Worm (Caenorhabditis elegans) whole organism, L4 larva: ENCODE results near the gene B0035.22.

ENCODE experiments used
- D1046.2 ChIP-seq: fragments of 200-800 bp; sonication (Bioruptor generic); IDR thresholded peaks from 2 replicates; pipeline ENCODE4 v1.3.6; 2022; ENCODE audit warnings: missing genetic modification characterization, missing compliant biosample characterization
- F26F4.8 ChIP-seq: fragments of 200-800 bp; sonication (Bioruptor generic); conservative IDR thresholded peaks from 2 replicates; pipeline ENCODE4 v1.3.6; 2022; ENCODE audit warnings: missing genetic modification characterization, missing compliant biosample characterization
- F37D6.2 ChIP-seq: sonication (generic microtip); optimal IDR thresholded peaks from 2 replicates; lab custom pipeline; 2016; ENCODE audit warnings: mild to moderate bottlenecking, missing genetic modification characterization, missing compliant biosample characterization
- F49E8.2 ChIP-seq: sonication (generic microtip); optimal IDR thresholded peaks from 2 replicates; lab custom pipeline; 2016; ENCODE audit warnings: missing compliant biosample characterization, mild to moderate bottlenecking, missing genetic modification characterization, borderline replicate concordance
- Y75B8A.6 ChIP-seq: fragments of 200-800 bp; sonication (Bioruptor generic); IDR thresholded peaks from 2 replicates; pipeline ENCODE4 v1.3.6; 2022; ENCODE audit warnings: missing genetic modification reagents, missing genetic modification characterization, missing compliant biosample characterization
- ceh-28 ChIP-seq: fragments of 150-350 bp; optimal IDR thresholded peaks from 2 replicates; lab custom pipeline; 2014; ENCODE audit warnings: missing biosample characterization, missing genetic modification reagents, missing genetic modification characterization
- ceh-62 ChIP-seq: sonication (generic microtip); optimal IDR thresholded peaks from 2 replicates; lab custom pipeline; 2017; ENCODE audit warnings: missing biosample characterization, missing genetic modification characterization
- cey-2 ChIP-seq: sonication (generic microtip); optimal IDR thresholded peaks from 3 replicates; lab custom pipeline; 2017; ENCODE audit warnings: missing genetic modification characterization, mild to moderate bottlenecking, missing compliant biosample characterization, antibody characterized with exemption, borderline replicate concordance; ENCODE audit not compliant: insufficient read depth
- daf-19 ChIP-seq: fragments of 200-800 bp; sonication (Bioruptor generic); conservative IDR thresholded peaks from 2 replicates; pipeline ENCODE4 v1.3.6; 2022; ENCODE audit warnings: missing genetic modification characterization, missing compliant biosample characterization
- daf-8 ChIP-seq: fragments of 200-800 bp; sonication (Bioruptor generic); IDR thresholded peaks from 2 replicates; pipeline ENCODE4 v1.3.6; 2022; ENCODE audit warnings: missing genetic modification characterization, missing compliant biosample characterization
- dmd-8 ChIP-seq: fragments of 200-800 bp; sonication (Bioruptor generic); IDR thresholded peaks from 2 replicates; pipeline ENCODE4 v1.3.6; 2022; ENCODE audit warnings: missing genetic modification characterization, missing compliant biosample characterization
- dmd-9 ChIP-seq: fragments of 200-800 bp; sonication (Bioruptor generic); IDR thresholded peaks from 2 replicates; pipeline ENCODE4 v1.3.6; 2022; ENCODE audit warnings: missing genetic modification reagents, missing genetic modification characterization, missing compliant biosample characterization
- dpl-1 ChIP-seq: fragments of 150-350 bp; optimal IDR thresholded peaks from 2 replicates; lab custom pipeline; 2014; ENCODE audit warnings: missing biosample characterization, missing genetic modification reagents, missing genetic modification characterization
- duxl-1 ChIP-seq: sonication (generic microtip); optimal IDR thresholded peaks from 2 replicates; lab custom pipeline; 2016; ENCODE audit warnings: mild to moderate bottlenecking, missing genetic modification characterization, moderate library complexity, missing compliant biosample characterization; ENCODE audit not compliant: poor library complexity
- dve-1 ChIP-seq: sonication (generic microtip); optimal IDR thresholded peaks from 2 replicates; lab custom pipeline; 2017; ENCODE audit warnings: antibody characterized with exemption, mild to moderate bottlenecking, missing genetic modification characterization, missing compliant biosample characterization; ENCODE audit not compliant: insufficient read depth
- fkh-10 ChIP-seq: fragments of 150-350 bp; optimal IDR thresholded peaks from 2 replicates; lab custom pipeline; 2014; ENCODE audit warnings: missing biosample characterization, missing genetic modification reagents, missing genetic modification characterization
- fos-1 ChIP-seq: fragments of 150-350 bp; optimal IDR thresholded peaks from 2 replicates; lab custom pipeline; 2014; ENCODE audit warnings: missing biosample characterization, missing genetic modification characterization
- hif-1 ChIP-seq, 2 experiments: sonication (generic microtip); optimal IDR thresholded peaks; 2 replicates each; lab custom pipeline; 2016 to 2017; ENCODE audit warnings: missing compliant biosample characterization in 2 of 2, missing genetic modification characterization in 2 of 2, missing genetic modification reagents in 2 of 2, missing genotype in 2 of 2, mild to moderate bottlenecking in 1 of 2
- hlh-11 ChIP-seq: fragments of 200-800 bp; sonication (Bioruptor generic); optimal IDR thresholded peaks from 2 replicates; lab custom pipeline; 2018; ENCODE audit warnings: mild to moderate bottlenecking, missing genetic modification characterization, missing compliant biosample characterization
- hlh-30 ChIP-seq: sonication (generic microtip); optimal IDR thresholded peaks from 2 replicates; lab custom pipeline; 2017; ENCODE audit warnings: antibody characterized with exemption, mild to moderate bottlenecking, missing genetic modification characterization, missing compliant biosample characterization; ENCODE audit not compliant: insufficient read depth
- hmg-1.1 ChIP-seq: fragments of 200-800 bp; sonication (Bioruptor generic); IDR thresholded peaks from 2 replicates; pipeline ENCODE4 v1.3.6; 2022; ENCODE audit warnings: missing genetic modification reagents, missing genetic modification characterization, missing compliant biosample characterization
- lin-13 ChIP-seq: fragments of 150-350 bp; optimal IDR thresholded peaks from 2 replicates; lab custom pipeline; 2014; ENCODE audit warnings: missing biosample characterization, missing genetic modification reagents, missing genetic modification characterization
- lin-38 ChIP-seq: fragments of 200-800 bp; sonication (Bioruptor generic); IDR thresholded peaks from 2 replicates; pipeline ENCODE4 v1.3.6; 2022; ENCODE audit warnings: missing genetic modification reagents, missing genetic modification characterization, missing compliant biosample characterization
- lin-39 ChIP-seq: fragments of 150-350 bp; optimal IDR thresholded peaks from 2 replicates; lab custom pipeline; 2014; ENCODE audit warnings: missing biosample characterization, missing genetic modification reagents, missing genetic modification characterization
- lsy-2 ChIP-seq, 2 experiments: fragments of 150-350 bp in 1 of 2; sonication (generic microtip) in 1 of 2; optimal IDR thresholded peaks; 2 replicates each; lab custom pipeline; 2014 to 2017; ENCODE audit warnings: missing biosample characterization in 2 of 2, missing genetic modification characterization in 2 of 2
- mdt-29 ChIP-seq: fragments of 200-800 bp; sonication (Bioruptor generic); IDR thresholded peaks from 2 replicates; pipeline ENCODE4 v1.3.6; 2022; ENCODE audit warnings: missing genetic modification reagents, missing genetic modification characterization, missing compliant biosample characterization
- mep-1 ChIP-seq: fragments of 150-350 bp; sonication (generic microtip); optimal IDR thresholded peaks from 3 replicates; lab custom pipeline; 2014; ENCODE audit warnings: missing biosample characterization, missing genetic modification characterization
- mes-2 ChIP-seq: sonication (generic microtip); optimal IDR thresholded peaks from 2 replicates; lab custom pipeline; 2016; ENCODE audit warnings: missing genotype, mild to moderate bottlenecking, missing genetic modification characterization, missing compliant biosample characterization; ENCODE audit not compliant: poor library complexity, severe bottlenecking
- nhr-237 ChIP-seq: sonication (generic microtip); optimal IDR thresholded peaks from 2 replicates; lab custom pipeline; 2017; ENCODE audit warnings: missing biosample characterization, missing genetic modification characterization
- nhr-28 ChIP-seq: fragments of 150-350 bp; optimal IDR thresholded peaks from 2 replicates; lab custom pipeline; 2014; ENCODE audit warnings: missing biosample characterization, missing genetic modification characterization
- nhr-48 ChIP-seq: sonication (generic microtip); optimal IDR thresholded peaks from 2 replicates; lab custom pipeline; 2016; ENCODE audit warnings: mild to moderate bottlenecking, missing genetic modification characterization, missing compliant biosample characterization
- nhr-6 ChIP-seq: fragments of 150-350 bp; optimal IDR thresholded peaks from 2 replicates; lab custom pipeline; 2014; ENCODE audit warnings: missing biosample characterization, missing genetic modification characterization
- nhr-76 ChIP-seq: fragments of 150-350 bp; optimal IDR thresholded peaks from 2 replicates; lab custom pipeline; 2014; ENCODE audit warnings: missing biosample characterization, missing genetic modification characterization
- nhr-77 ChIP-seq: fragments of 150-350 bp; optimal IDR thresholded peaks from 2 replicates; lab custom pipeline; 2014; ENCODE audit warnings: missing biosample characterization, missing genetic modification characterization
- pha-4 ChIP-seq, 2 experiments: fragments of 150-350 bp in 1 of 2; fragments of 200-800 bp in 1 of 2; sonication (Bioruptor generic) in 1 of 2; IDR thresholded peaks in 1 of 2; optimal IDR thresholded peaks in 1 of 2; 2 replicates each; pipeline versions ENCODE4 v1.3.6 to Lab custom; 2014 to 2022; ENCODE audit warnings: missing genetic modification characterization in 2 of 2, missing genetic modification reagents in 2 of 2, missing biosample characterization in 1 of 2, missing compliant biosample characterization in 1 of 2
- rbr-2 ChIP-seq: sonication (generic microtip); optimal IDR thresholded peaks from 2 replicates; lab custom pipeline; 2016; ENCODE audit warnings: missing genotype, missing genetic modification characterization, missing compliant biosample characterization
- saeg-2 ChIP-seq: fragments of 200-800 bp; sonication (Bioruptor generic); IDR thresholded peaks from 2 replicates; pipeline ENCODE4 v1.3.6; 2022; ENCODE audit warnings: missing genetic modification reagents, missing genetic modification characterization, missing compliant biosample characterization
- sdz-12 ChIP-seq: fragments of 200-800 bp; sonication (Bioruptor generic); optimal IDR thresholded peaks from 2 replicates; lab custom pipeline; 2018; ENCODE audit warnings: mild to moderate bottlenecking, missing genetic modification characterization, missing compliant biosample characterization
- snpc-1.2 ChIP-seq: fragments of 200-800 bp; sonication (Bioruptor generic); IDR thresholded peaks from 2 replicates; pipeline ENCODE4 v1.3.6; 2022; ENCODE audit warnings: missing genetic modification reagents, missing genetic modification characterization, missing compliant biosample characterization
- zag-1 ChIP-seq: fragments of 150-350 bp; optimal IDR thresholded peaks from 2 replicates; lab custom pipeline; 2014; ENCODE audit warnings: missing biosample characterization, missing genetic modification characterization
- zip-11 ChIP-seq: fragments of 200-800 bp; sonication (Bioruptor generic); IDR thresholded peaks from 2 replicates; pipeline ENCODE4 v1.3.6; 2022; ENCODE audit warnings: missing genetic modification characterization, missing compliant biosample characterization
- zip-2 ChIP-seq: fragments of 150-350 bp; optimal IDR thresholded peaks from 2 replicates; lab custom pipeline; 2014; ENCODE audit warnings: missing biosample characterization, missing genetic modification characterization
- ztf-11 ChIP-seq: fragments of 150-350 bp; optimal IDR thresholded peaks from 2 replicates; lab custom pipeline; 2014; ENCODE audit warnings: missing biosample characterization, missing genetic modification characterization
- ztf-7 ChIP-seq: fragments of 150-350 bp; optimal IDR thresholded peaks from 2 replicates; lab custom pipeline; 2014; ENCODE audit warnings: missing biosample characterization, missing genetic modification characterization

B0035.22 gene

ce11 chrIV:11296787-11297186 is 18.2 kb upstream of the B0035.22 start, which contains the start of gene mttu-1:
mttu-1 (minus strand) TSS chrIV:11296887.
- TF ChIP-seq daf-19 (GFP tag; lab: Robert Waterston, UW) (no peak), dve-1 (no peak), zag-1 (no peak), hif-1 (tag; optimal IDR thresholded peaks at IDR 0.05; lab: Kevin White, UChicago) (no peak), hlh-30 (tag; lab: Kevin White, UChicago) (no peak), saeg-2 (GFP tag; lab: Robert Waterston, UW) (no peak), fkh-10 (no peak), F26F4.8 (GFP tag; lab: Robert Waterston, UW) (no peak), snpc-1.2 (GFP tag; lab: Robert Waterston, UW) (no peak)

ce11 chrIV:11298154-11299086 is 16.5 kb upstream of the B0035.22 start, which contains the start of the genes B0035.15 and dnj-1:
B0035.15 (minus strand) TSS chrIV:11298252.
dnj-1 (plus strand) TSS chrIV:11299036.
- TF ChIP-seq sdz-12 (GFP tag; lab: Kevin White, UChicago) (no peak), nhr-28 (peak; percentile 62), hif-1 (tag; optimal IDR thresholded peaks at IDR 0.05; lab: Kevin White, UChicago) (no peak), dve-1 (peak; percentile 46), snpc-1.2 (GFP tag; lab: Robert Waterston, UW) (no peak), mes-2 (tag; lab: Kevin White, UChicago) (peak; percentile 66), nhr-48 (tag; lab: Kevin White, UChicago) (no peak), ceh-62 (tag; lab: Kevin White, UChicago) (no peak), nhr-77 (peak; percentile 1), nhr-237 (tag; lab: Kevin White, UChicago) (no peak), hmg-1.1 (GFP tag; lab: Robert Waterston, UW) (0 out of 2 replicates have a peak, but pooled peaks have one; percentile 44), zip-11 (GFP tag; lab: Robert Waterston, UW) (no peak), mep-1 (tag; lab: Kevin White, UChicago) (peak; percentile 56), lin-38 (GFP tag; lab: Robert Waterston, UW) (peak; percentile 69), hlh-11 (peak; percentile 23), lin-13 (GFP tag; lab: Kevin White, UChicago) (no peak), lsy-2 (tag; optimal IDR thresholded peaks at IDR 0.05; lab: Kevin White, UChicago) (peak in 1 of 2 experiments; percentile 53), dpl-1 (GFP tag; lab: Kevin White, UChicago) (peak; percentile 50), dmd-9 (GFP tag; lab: Robert Waterston, UW) (no peak), ztf-11 (tag; lab: Kevin White, UChicago) (no peak), hlh-30 (tag; lab: Kevin White, UChicago) (peak; percentile 35), Y75B8A.6 (no peak), F49E8.2 (tag; lab: Kevin White, UChicago) (no peak)
- TF ChIP-seq, all 104 proteins: peak for 11

- TF ChIP-seq daf-8 (GFP tag; lab: Robert Waterston, UW): no peak
- no peak for TF ChIP-seq duxl-1 (tag; lab: Kevin White, UChicago)
- no peak for TF ChIP-seq ztf-11 (tag; lab: Kevin White, UChicago)
- TF ChIP-seq pha-4 (GFP tag; IDR thresholded peaks at IDR 0.05; lab: Robert Waterston, UW): no peak
- TF ChIP-seq pha-4 (tag; optimal IDR thresholded peaks at IDR 0.05; lab: Kevin White, UChicago): no peak
- no peak for TF ChIP-seq ztf-7 (tag; lab: Kevin White, UChicago)
- no peak for TF ChIP-seq zip-2 (tag; lab: Kevin White, UChicago)
- TF ChIP-seq dve-1: no peak
- no peak for TF ChIP-seq nhr-6 (tag; lab: Kevin White, UChicago)
- TF ChIP-seq lin-39: no peak
- TF ChIP-seq nhr-76 (tag; lab: Kevin White, UChicago): no peak
- no peak for TF ChIP-seq mdt-29 (GFP tag; lab: Robert Waterston, UW)
- no peak for TF ChIP-seq nhr-48 (tag; lab: Kevin White, UChicago)
- TF ChIP-seq D1046.2 (GFP tag; lab: Robert Waterston, UW): no peak
- no peak for TF ChIP-seq ceh-28 (tag; lab: Kevin White, UChicago)
- TF ChIP-seq fos-1 (tag; lab: Kevin White, UChicago): no peak
- no peak for TF ChIP-seq dmd-8 (GFP tag; lab: Robert Waterston, UW)
- TF ChIP-seq rbr-2: no peak
- TF ChIP-seq F37D6.2 (tag; lab: Kevin White, UChicago): no peak
- no peak for TF ChIP-seq cey-2 (tag; lab: Kevin White, UChicago)
- no peak for TF ChIP-seq hif-1 (tag; optimal IDR thresholded peaks at IDR 0.05; lab: Kevin White, UChicago)
Measured at ce11 chrIV:11304970-11305369, 10.0 kb upstream of the B0035.22 start.
